Fruit fly (Drosophila melanogaster) whole organism, embryonic: ENCODE measurements around the gene Pex1.

Experiments used
- Atf3 ChIP-seq: fragments of 200-800 bp; sonication (Bioruptor generic); optimal IDR thresholded peaks from 3 replicates; lab custom pipeline; 2016; ENCODE audit warnings: missing biosample characterization, missing genetic modification characterization
- BEAF-32 ChIP-seq: fragments of 200-800 bp; sonication (Bioruptor generic); optimal IDR thresholded peaks from 3 replicates; lab custom pipeline; 2017; ENCODE audit warnings: missing biosample characterization, missing genetic modification characterization, mild to moderate bottlenecking, moderate library complexity, missing genetic modification reagents
- Blimp-1 ChIP-seq: fragments of 200-800 bp; sonication (Bioruptor generic); optimal IDR thresholded peaks from 3 replicates; lab custom pipeline; 2018; ENCODE audit warnings: missing biosample characterization, missing genetic modification characterization, mild to moderate bottlenecking, moderate library complexity, missing genetic modification reagents
- CG10209 ChIP-seq: fragments of 200-800 bp; sonication (Bioruptor generic); optimal IDR thresholded peaks from 3 replicates; lab custom pipeline; 2017; ENCODE audit warnings: missing biosample characterization, mild to moderate bottlenecking, missing genetic modification characterization, missing genetic modification reagents
- CG12391 ChIP-seq: fragments of 200-800 bp; sonication (Bioruptor generic); optimal IDR thresholded peaks from 3 replicates; lab custom pipeline; 2018; ENCODE audit warnings: missing biosample characterization, mild to moderate bottlenecking, missing genetic modification characterization, moderate library complexity
- CG12659 ChIP-seq: fragments of 200-800 bp; sonication (Bioruptor generic); optimal IDR thresholded peaks from 3 replicates; lab custom pipeline; 2017; ENCODE audit warnings: mild to moderate bottlenecking, missing biosample characterization, missing genetic modification reagents, missing genetic modification characterization
- CG12942 ChIP-seq: fragments of 200-800 bp; sonication (Bioruptor generic); optimal IDR thresholded peaks from 3 replicates; lab custom pipeline; 2016; ENCODE audit warnings: missing biosample characterization, missing genetic modification characterization
- CG13894 ChIP-seq: fragments of 200-800 bp; sonication (Bioruptor generic); optimal IDR thresholded peaks from 3 replicates; lab custom pipeline; 2018; ENCODE audit warnings: missing biosample characterization, mild to moderate bottlenecking, missing genetic modification characterization, moderate library complexity
- CG15479 ChIP-seq: fragments of 200-800 bp; sonication (Bioruptor generic); optimal IDR thresholded peaks from 3 replicates; lab custom pipeline; 2019; ENCODE audit warnings: missing biosample characterization, mild to moderate bottlenecking, missing genetic modification characterization, moderate library complexity
- CG15696 ChIP-seq: fragments of 200-800 bp; sonication (Bioruptor generic); optimal IDR thresholded peaks from 2 replicates; lab custom pipeline; 2019; ENCODE audit warnings: missing biosample characterization, mild to moderate bottlenecking, missing genetic modification characterization, moderate library complexity
- CG17328 ChIP-seq: fragments of 200-800 bp; sonication (Bioruptor generic); IDR thresholded peaks from 2 replicates; pipeline ENCODE4 v1.3.6; 2022; ENCODE audit warnings: missing biosample characterization, missing genetic modification characterization
- CG2678 ChIP-seq: fragments of 200-800 bp; sonication (Bioruptor generic); optimal IDR thresholded peaks from 3 replicates; lab custom pipeline; 2019; ENCODE audit warnings: missing biosample characterization, mild to moderate bottlenecking, missing genetic modification characterization, moderate library complexity
- CG33213 ChIP-seq: fragments of 200-800 bp; sonication (Bioruptor generic); optimal IDR thresholded peaks from 3 replicates; lab custom pipeline; 2016; ENCODE audit warnings: missing biosample characterization, missing genetic modification characterization
- CG33557 ChIP-seq: fragments of 200-800 bp; sonication (Bioruptor generic); optimal IDR thresholded peaks from 2 replicates; lab custom pipeline; 2019; ENCODE audit warnings: missing biosample characterization, mild to moderate bottlenecking, missing genetic modification characterization, moderate library complexity
- CG42726 ChIP-seq: fragments of 200-800 bp; sonication (Bioruptor generic); IDR thresholded peaks from 2 replicates; pipeline ENCODE4 v1.3.6; 2022; ENCODE audit warnings: missing biosample characterization, missing genetic modification characterization; ENCODE audit not compliant: partially characterized antibody
- CG43689 ChIP-seq: fragments of 200-800 bp; sonication (Bioruptor generic); IDR thresholded peaks from 2 replicates; pipeline ENCODE4 v1.3.6; 2022; ENCODE audit warnings: missing biosample characterization, missing genetic modification characterization
- CG4820 ChIP-seq: fragments of 200-800 bp; sonication (Bioruptor generic); optimal IDR thresholded peaks from 3 replicates; lab custom pipeline; 2016; ENCODE audit warnings: missing biosample characterization, missing genetic modification characterization
- CG4854 ChIP-seq: fragments of 200-800 bp; sonication (Bioruptor generic); optimal IDR thresholded peaks from 2 replicates; lab custom pipeline; 2016; ENCODE audit warnings: missing biosample characterization, missing genetic modification characterization, inconsistent platforms
- CG6689 ChIP-seq: fragments of 200-800 bp; sonication (Bioruptor generic); IDR thresholded peaks from 2 replicates; pipeline ENCODE4 v1.3.6; 2022; ENCODE audit warnings: missing biosample characterization, missing genetic modification characterization
- CG8089 ChIP-seq: fragments of 200-800 bp; sonication (Bioruptor generic); optimal IDR thresholded peaks from 3 replicates; lab custom pipeline; 2016; ENCODE audit warnings: missing biosample characterization, missing genetic modification characterization
- Ets65A ChIP-seq: fragments of 200-800 bp; sonication (Bioruptor generic); peaks from one replicate; lab custom pipeline; 2016; ENCODE audit warnings: missing biosample characterization, missing genetic modification characterization
- Hey ChIP-seq: fragments of 200-800 bp; sonication (Bioruptor generic); optimal IDR thresholded peaks from 3 replicates; lab custom pipeline; 2018; ENCODE audit warnings: missing biosample characterization, mild to moderate bottlenecking, missing genetic modification characterization
- Kr ChIP-seq: fragments of 200-800 bp; sonication (Bioruptor generic); optimal IDR thresholded peaks from 2 replicates; lab custom pipeline; 2017; ENCODE audit warnings: missing biosample characterization, mild to moderate bottlenecking, missing genetic modification characterization
- Mrtf ChIP-seq: fragments of 200-800 bp; sonication (Bioruptor generic); IDR thresholded peaks from 3 replicates; pipeline ENCODE4 v1.3.6; 2022; ENCODE audit warnings: missing biosample characterization, missing genetic modification characterization
- NC2α ChIP-seq: fragments of 200-800 bp; sonication (Bioruptor generic); optimal IDR thresholded peaks from 2 replicates; lab custom pipeline; 2016; ENCODE audit warnings: missing biosample characterization, missing genetic modification characterization
- Scr ChIP-seq: fragments of 200-800 bp; sonication (Bioruptor generic); IDR thresholded peaks from 2 replicates; pipeline ENCODE4 v1.3.6; 2022; ENCODE audit warnings: missing biosample characterization, missing genetic modification characterization; ENCODE audit not compliant: partially characterized antibody
- Sin3A ChIP-seq: fragments of >200 bp; optimal IDR thresholded peaks from 2 replicates; lab custom pipeline; 2018
- Sox102F ChIP-seq: fragments of 200-800 bp; sonication (Bioruptor generic); optimal IDR thresholded peaks from 2 replicates; lab custom pipeline; 2018; ENCODE audit warnings: missing biosample characterization, mild to moderate bottlenecking, missing genetic modification characterization, moderate library complexity
- Ssrp ChIP-seq: fragments of 200-800 bp; sonication (Bioruptor generic); optimal IDR thresholded peaks from 2 replicates; lab custom pipeline; 2018; ENCODE audit warnings: missing biosample characterization, mild to moderate bottlenecking, missing genetic modification characterization, moderate library complexity
- caup ChIP-seq: fragments of 200-800 bp; sonication (Bioruptor generic); optimal IDR thresholded peaks from 3 replicates; lab custom pipeline; 2017; ENCODE audit warnings: missing biosample characterization, mild to moderate bottlenecking, missing genetic modification characterization, moderate library complexity; ENCODE audit not compliant: severe bottlenecking
- chif ChIP-seq, 2 experiments: fragments of 200-800 bp; sonication (Bioruptor generic); optimal IDR thresholded peaks; 3 replicates each; lab custom pipeline; 2016; ENCODE audit warnings: missing biosample characterization in 2 of 2, missing genetic modification characterization in 2 of 2
- gsb-n ChIP-seq: fragments of 200-800 bp; sonication (Bioruptor generic); optimal IDR thresholded peaks from 3 replicates; lab custom pipeline; 2018; ENCODE audit warnings: missing biosample characterization, mild to moderate bottlenecking, missing genetic modification characterization
- kah ChIP-seq: fragments of 200-800 bp; sonication (Bioruptor generic); optimal IDR thresholded peaks from 2 replicates; lab custom pipeline; 2018; ENCODE audit warnings: missing biosample characterization, mild to moderate bottlenecking, missing genetic modification characterization
- prd ChIP-seq, 3 experiments: fragments of >200 bp in 2 of 3; fragments of 200-800 bp in 1 of 3; sonication (Bioruptor generic) in 1 of 3; optimal IDR thresholded peaks in 2 of 3; IDR thresholded peaks in 1 of 3; 2 replicates in 2 of 3; 3 replicates in 1 of 3; pipeline versions ENCODE4 v1.3.6 to Lab custom; 2017 to 2022; ENCODE audit warnings: missing biosample characterization in 1 of 3, missing genetic modification characterization in 1 of 3
- pum ChIP-seq: fragments of 200-800 bp; sonication (Bioruptor generic); optimal IDR thresholded peaks from 2 replicates; lab custom pipeline; 2016; ENCODE audit warnings: missing biosample characterization, missing genetic modification characterization
- pzg ChIP-seq: fragments of 200-800 bp; sonication (Bioruptor generic); optimal IDR thresholded peaks from 3 replicates; lab custom pipeline; 2018; ENCODE audit warnings: missing biosample characterization, mild to moderate bottlenecking, missing genetic modification characterization, moderate library complexity
- ranshi ChIP-seq: fragments of 200-800 bp; sonication (Bioruptor generic); IDR thresholded peaks from 2 replicates; pipeline ENCODE4 v1.3.6; 2022; ENCODE audit warnings: missing biosample characterization, missing genetic modification characterization
- ro ChIP-seq: fragments of 200-800 bp; sonication (Bioruptor generic); IDR thresholded peaks from 2 replicates; pipeline ENCODE4 v1.3.6; 2022; ENCODE audit warnings: missing biosample characterization, missing genetic modification characterization
- run ChIP-seq: fragments of 200-800 bp; sonication (Bioruptor generic); optimal IDR thresholded peaks from 3 replicates; lab custom pipeline; 2018; ENCODE audit warnings: missing biosample characterization, mild to moderate bottlenecking, missing genetic modification characterization
- salm ChIP-seq: fragments of 200-800 bp; sonication (Bioruptor generic); optimal IDR thresholded peaks from 2 replicates; lab custom pipeline; 2018; ENCODE audit warnings: missing biosample characterization, mild to moderate bottlenecking, missing genetic modification characterization
- tio ChIP-seq: fragments of 200-800 bp; sonication (Bioruptor generic); optimal IDR thresholded peaks from 2 replicates; lab custom pipeline; 2017; ENCODE audit warnings: missing biosample characterization, missing genetic modification characterization, inconsistent platforms
- wor ChIP-seq: fragments of 200-800 bp; sonication (Bioruptor generic); IDR thresholded peaks from 2 replicates; pipeline ENCODE4 v1.3.6; 2022; ENCODE audit warnings: missing biosample characterization, missing genetic modification characterization
- z ChIP-seq: fragments of 200-800 bp; sonication (Bioruptor generic); IDR thresholded peaks from 3 replicates; pipeline ENCODE4 v1.3.6; 2022; ENCODE audit warnings: missing biosample characterization, missing genetic modification characterization
- zfh1 ChIP-seq: fragments of 200-800 bp; sonication (Bioruptor generic); IDR thresholded peaks from 3 replicates; pipeline ENCODE4 v1.3.6; 2022; ENCODE audit warnings: missing biosample characterization, missing genetic modification characterization

Gene Pex1

DNA sequence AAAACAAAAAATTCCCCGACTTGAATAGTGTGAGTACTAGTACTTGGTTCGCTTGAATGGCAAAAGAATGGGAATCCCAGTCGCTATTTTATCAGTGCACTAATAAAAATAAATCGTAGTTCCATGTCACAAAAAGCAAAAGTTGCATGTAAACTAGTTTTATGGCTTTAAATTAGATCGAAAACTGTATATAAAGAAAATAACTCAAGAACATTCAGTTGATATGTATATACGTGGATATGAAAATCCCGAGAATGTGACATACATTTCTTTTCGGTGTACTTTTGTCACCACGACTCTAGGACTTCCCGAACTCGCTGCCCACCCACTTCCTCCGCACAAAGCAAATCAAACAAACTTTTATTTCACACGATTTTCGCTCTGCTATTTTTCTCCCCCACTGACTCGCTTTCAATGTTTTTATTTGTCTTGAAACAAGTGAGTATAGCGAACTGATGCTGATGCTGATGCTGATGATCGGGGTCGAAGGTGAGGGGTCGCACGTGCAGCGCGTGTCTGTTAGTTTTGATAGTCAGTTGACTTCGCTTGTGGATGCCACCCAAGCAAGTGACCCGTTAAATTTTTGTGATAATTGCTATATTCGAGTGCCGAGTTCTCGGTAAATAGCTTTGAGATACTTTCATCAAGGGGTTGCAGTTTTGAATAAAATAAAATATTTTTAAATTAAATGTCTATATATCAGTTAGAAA is 29.9 kb downstream of the Pex1 start (continued):
- TF ChIP-seq prd (optimal IDR thresholded peaks at IDR 0.05; lab: Kevin White, UChicago): no peak
- TF ChIP-seq prd (GFP tag; IDR thresholded peaks at IDR 0.05; lab: Robert Waterston, UW): peak; percentile 30; the same call in 1 of the 3 replicates
- no peak for TF ChIP-seq caup (GFP tag; lab: Kevin White, UChicago)
- TF ChIP-seq wor: peak; percentile 20; the same call in 1 of the 2 replicates
- TF ChIP-seq CG4820 (GFP tag; lab: Kevin White, UChicago): peak; percentile 23
- TF ChIP-seq kah (GFP tag; lab: Kevin White, UChicago): no peak
- TF ChIP-seq Mrtf (GFP tag; lab: Robert Waterston, UW): no peak
- no peak for TF ChIP-seq CG12942
- TF ChIP-seq CG10209 (GFP tag; lab: Kevin White, UChicago): peak; percentile 3
- no peak for TF ChIP-seq Scr (GFP tag; lab: Robert Waterston, UW)
- TF ChIP-seq CG17328: peak; percentile 47; the same call in 1 of the 2 replicates
- no peak for TF ChIP-seq NC2α
- no peak for TF ChIP-seq CG2678 (tag; lab: Kevin White, UChicago)
- no peak for TF ChIP-seq Sin3A
- TF ChIP-seq tio (GFP tag; lab: Kevin White, UChicago): peak; percentile 4
- no peak for TF ChIP-seq Blimp-1 (GFP tag; lab: Kevin White, UChicago)
- peak; percentile 15; the same call in 1 of the 2 replicates for TF ChIP-seq ranshi (GFP tag; lab: Robert Waterston, UW)
- peak; percentile 22 for TF ChIP-seq CG12391 (tag; lab: Kevin White, UChicago)
- TF ChIP-seq CG6689 (GFP tag; lab: Robert Waterston, UW): 0 out of 2 replicates have a peak, but pooled peaks have one; percentile 7
- TF ChIP-seq pum (GFP tag; lab: Kevin White, UChicago): no peak
- peak; percentile 73 for TF ChIP-seq Ets65A (GFP tag; lab: Kevin White, UChicago)
- peak; percentile 21 for TF ChIP-seq Ssrp (tag; lab: Kevin White, UChicago)
- TF ChIP-seq Hey (tag; lab: Kevin White, UChicago): peak; percentile 90
- TF ChIP-seq chif (GFP tag; optimal IDR thresholded peaks at IDR 0.05; lab: Kevin White, UChicago): peak in 1 of 2 experiments; percentile 33
- 0 out of 3 replicates have a peak, but pooled peaks have one; percentile 47 for TF ChIP-seq zfh1 (GFP tag; lab: Robert Waterston, UW)
- no peak for TF ChIP-seq CG12659 (GFP tag; lab: Kevin White, UChicago)
- TF ChIP-seq gsb-n: peak; percentile 5

- TF ChIP-seq CG8089 (no peak), Atf3 (GFP tag; lab: Kevin White, UChicago) (no peak), CG42726 (GFP tag; lab: Robert Waterston, UW) (no peak), CG43689 (GFP tag; lab: Robert Waterston, UW) (no peak), Kr (GFP tag; lab: Kevin White, UChicago) (peak; percentile 64), z (GFP tag; lab: Robert Waterston, UW) (no peak), Sox102F (no peak), run (no peak), CG13894 (tag; lab: Kevin White, UChicago) (no peak), salm (peak; percentile 1), CG15479 (peak; percentile 88), CG33213 (GFP tag; lab: Kevin White, UChicago) (no peak), BEAF-32 (GFP tag; lab: Kevin White, UChicago) (no peak), pzg (no peak), CG4854 (no peak), kah (GFP tag; lab: Kevin White, UChicago) (no peak), CG15696 (tag; lab: Kevin White, UChicago) (peak; percentile 20), CG33557 (GFP tag; lab: Kevin White, UChicago) (peak; percentile 16), ro (GFP tag; lab: Robert Waterston, UW) (no peak)
Measured at dm6 chr3L:14104988-14105387, 33.3 kb downstream of the Pex1 start.
